Fruit fly (Drosophila melanogaster) S2 (cell line): ENCODE results near the gene chas.

Source experiments
- CG8478 ChIP-seq: fragments of >200 bp; optimal IDR thresholded peaks from 2 replicates; lab custom pipeline; 2018
- CTCF ChIP-seq, 2 experiments: fragments of >200 bp; optimal IDR thresholded peaks; 2 replicates each; lab custom pipeline; 2018

dm6 chrX:17745705-17746416, 47.3 kb upstream of the chas start:
- no peak for TF ChIP-seq CTCF (optimal IDR thresholded peaks at IDR 0.05; lab: Kevin White, UChicago)
- TF ChIP-seq CG8478: no peak
